Worm (Caenorhabditis elegans): ENCODE data around the gene ccz-1.

Gene ccz-1

DNA sequence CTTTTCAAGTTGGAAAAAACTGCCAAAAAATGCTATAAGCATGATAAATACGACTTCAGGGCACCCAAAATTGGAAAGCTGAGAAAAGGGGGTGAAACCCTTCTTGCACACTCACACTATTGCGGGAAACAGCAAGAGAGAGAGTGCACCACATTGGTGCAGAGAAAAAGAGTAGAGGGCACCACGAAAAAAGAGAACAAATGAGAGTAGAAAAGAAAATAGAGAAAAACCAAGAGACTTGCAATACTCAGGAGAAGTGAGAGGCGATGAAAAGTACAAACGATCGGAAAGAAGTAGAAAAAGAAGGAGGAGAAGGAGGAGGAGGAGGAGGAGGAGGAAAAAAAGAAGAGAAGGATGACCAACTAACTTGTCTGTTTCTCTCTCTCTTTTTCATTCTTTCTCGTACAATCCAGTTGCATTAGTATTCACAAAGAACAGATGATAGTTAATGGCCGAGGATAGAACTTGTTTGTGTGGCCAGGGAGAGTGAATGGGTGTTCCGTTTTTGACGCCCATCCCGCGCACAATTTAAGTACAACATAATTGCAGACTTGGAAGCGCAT is 23.4 kb upstream of the ccz-1 start (continued):
- no peak for TF ChIP-seq hlh-17 (GFP tag; optimal IDR thresholded peaks at IDR 0.05; ENCODE audit: borderline replicate concordance)
- TF ChIP-seq Y116A8C.19 (tag; optimal IDR thresholded peaks at IDR 0.05; ENCODE audit: borderline replicate concordance): no peak
- TF ChIP-seq xbp-1 (tag; optimal IDR thresholded peaks at IDR 0.05): peak; percentile 2
- no peak for TF ChIP-seq ces-1 (GFP tag; optimal IDR thresholded peaks at IDR 0.05)
- TF ChIP-seq elt-2 (tag; optimal IDR thresholded peaks at IDR 0.05): peak; percentile 1
- TF ChIP-seq C34B4.2 (tag; optimal IDR thresholded peaks at IDR 0.05): no peak
- peak; percentile 80 for TF ChIP-seq ceh-8 (GFP tag; optimal IDR thresholded peaks at IDR 0.05)
- no peak for TF ChIP-seq sptf-1 (tag; optimal IDR thresholded peaks at IDR 0.05)
- peak; percentile 52 for TF ChIP-seq lir-3 (tag; optimal IDR thresholded peaks at IDR 0.05; ENCODE audit: poor library complexity)
- no peak for TF ChIP-seq snpc-4 (tag; optimal IDR thresholded peaks at IDR 0.05)
- TF ChIP-seq sox-4 (tag; optimal IDR thresholded peaks at IDR 0.05): no peak
- TF ChIP-seq ceh-82 (tag; optimal IDR thresholded peaks at IDR 0.05): peak; percentile 20 to 59 (median 50)
- peak; percentile 94 for TF ChIP-seq lin-14 (GFP tag; optimal IDR thresholded peaks at IDR 0.05)
- TF ChIP-seq nhr-12 (tag; optimal IDR thresholded peaks at IDR 0.05): no peak
- peak; percentile 34 for TF ChIP-seq egl-13 (tag; optimal IDR thresholded peaks at IDR 0.05)
- TF ChIP-seq lin-15B (tag; optimal IDR thresholded peaks at IDR 0.05): peak; percentile 19
- TF ChIP-seq pqm-1 (tag; optimal IDR thresholded peaks at IDR 0.05): no peak
- TF ChIP-seq ets-5 (GFP tag; IDR thresholded peaks at IDR 0.05): no peak
- peak; percentile 43 for TF ChIP-seq C16A3.4 (tag; optimal IDR thresholded peaks at IDR 0.05)
- peak; percentile 42 to 51 (median 46) for TF ChIP-seq dpl-1 (GFP tag; optimal IDR thresholded peaks at IDR 0.05)
- peak; percentile 47 for TF ChIP-seq unc-86 (tag; optimal IDR thresholded peaks at IDR 0.05)
- TF ChIP-seq elt-3 (tag; optimal IDR thresholded peaks at IDR 0.05): no peak
- TF ChIP-seq hlh-4 (tag; optimal IDR thresholded peaks at IDR 0.05): no peak
- no peak for TF ChIP-seq ceh-90 (tag; optimal IDR thresholded peaks at IDR 0.05)
- TF ChIP-seq pag-3 (tag; optimal IDR thresholded peaks at IDR 0.05; ENCODE audit: borderline replicate concordance, insufficient read depth): no peak
- no peak for TF ChIP-seq unc-62 (GFP tag; optimal IDR thresholded peaks at IDR 0.05)
- no peak for TF ChIP-seq lin-39 (tag; optimal IDR thresholded peaks at IDR 0.05)
- TF ChIP-seq sup-37 (GFP tag; optimal IDR thresholded peaks at IDR 0.05): no peak
- peak; percentile 76 for TF ChIP-seq fos-1 (tag; optimal IDR thresholded peaks at IDR 0.05)
- no peak for TF ChIP-seq vab-15 (tag; optimal IDR thresholded peaks at IDR 0.05)
- no peak for TF ChIP-seq alr-1 (tag; optimal IDR thresholded peaks at IDR 0.05; ENCODE audit: borderline replicate concordance)
- TF ChIP-seq grh-1 (GFP tag; IDR thresholded peaks at IDR 0.05): peak; percentile 28; the same call in 1 of the 2 replicates
- peak; percentile 78 for TF ChIP-seq skn-1 (tag; optimal IDR thresholded peaks at IDR 0.05)
- no peak for TF ChIP-seq nhr-76 (tag; optimal IDR thresholded peaks at IDR 0.05)
- TF ChIP-seq rnt-1 (tag; optimal IDR thresholded peaks at IDR 0.05): peak; percentile 72
- TF ChIP-seq ceh-63 (GFP tag; optimal IDR thresholded peaks at IDR 0.05): no peak
- peak; percentile 82 for TF ChIP-seq nhr-71 (tag; optimal IDR thresholded peaks at IDR 0.05)
- no peak for TF ChIP-seq nhr-237 (tag; optimal IDR thresholded peaks at IDR 0.05)
- no peak for TF ChIP-seq mab-9 (GFP tag; IDR thresholded peaks at IDR 0.05)
- peak; percentile 50 for TF ChIP-seq nhr-19 (GFP tag; conservative IDR thresholded peaks at IDR 0.05)
- TF ChIP-seq fkh-10 (GFP tag; optimal IDR thresholded peaks at IDR 0.05): peak; percentile 34
- TF ChIP-seq aly-2 (tag; optimal IDR thresholded peaks at IDR 0.05): no peak
- peak; percentile 76 for TF ChIP-seq mep-1 (tag; optimal IDR thresholded peaks at IDR 0.05)
